Worm (Caenorhabditis elegans): ENCODE measurements around the gene nhr-197.

- TF ChIP-seq ama-1 (optimal IDR thresholded peaks at IDR 0.05) (no peak), dve-1 (tag; optimal IDR thresholded peaks at IDR 0.05) (no peak), rnt-1 (tag; optimal IDR thresholded peaks at IDR 0.05) (no peak), odd-2 (tag; optimal IDR thresholded peaks at IDR 0.05) (no peak), npax-4 (tag; optimal IDR thresholded peaks at IDR 0.05) (no peak), ceh-45 (GFP tag; IDR thresholded peaks at IDR 0.05) (no peak), lin-11 (tag; optimal IDR thresholded peaks at IDR 0.05) (no peak), nhr-11 (tag; optimal IDR thresholded peaks at IDR 0.05) (no peak), ceh-31 (tag; optimal IDR thresholded peaks at IDR 0.05) (no peak)
These were observed 33.7 kb downstream of the nhr-197 start for ce11 chrV:15721431-15721830.
